Fruit fly (Drosophila melanogaster): ENCODE results near the gene gudu.

The gudu gene

DNA sequence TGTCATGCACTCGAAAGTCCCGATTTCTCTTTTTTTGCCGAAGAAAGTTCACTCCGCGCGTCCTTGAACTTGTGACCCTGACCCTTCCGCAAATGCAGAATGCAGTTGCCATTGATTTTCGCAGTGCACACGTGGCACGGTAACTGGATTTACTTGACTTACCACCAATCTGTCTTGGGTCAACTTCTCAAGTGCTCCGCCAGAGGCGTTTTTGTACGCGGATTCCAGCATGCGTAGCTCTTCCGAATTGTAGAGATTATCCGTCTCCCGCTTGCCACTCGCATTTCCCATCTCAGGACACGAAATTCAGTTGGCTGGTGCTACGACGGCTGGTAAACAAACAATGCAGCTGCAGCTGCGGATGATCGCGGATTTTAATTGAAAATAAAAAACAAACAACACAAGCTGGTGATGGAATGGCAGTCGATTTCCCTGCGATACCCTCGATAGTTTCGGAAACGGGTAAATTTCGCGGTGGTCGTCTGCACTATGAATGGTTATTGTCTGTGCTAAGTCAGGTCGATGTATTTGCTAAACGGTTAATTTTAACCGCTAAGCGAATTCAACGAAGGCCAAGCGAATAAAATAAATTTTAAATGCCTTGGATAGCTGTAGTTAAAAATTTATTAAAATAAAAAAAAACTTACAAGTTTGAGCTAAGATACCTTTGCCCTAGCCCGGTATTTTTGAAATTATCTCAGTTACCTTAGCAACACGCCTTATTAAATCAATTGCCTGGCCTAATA lies at the start of gene gudu, which contains the start of gene CG5149:
gudu (plus strand) TSS at position 696 of the 746 bp plus-strand sequence.
CG5149 (minus strand) TSS at position 441 of the 746 bp plus-strand sequence.
- TF ChIP-seq CG11762 (GFP tag; optimal IDR thresholded peaks at IDR 0.05; ENCODE audit: insufficient read depth), result no peak
- no peak for TF ChIP-seq Smox (GFP tag; optimal IDR thresholded peaks at IDR 0.05)
- peak; percentile 65 for TF ChIP-seq CG6163 (GFP tag; IDR thresholded peaks at IDR 0.05)
- peak; percentile 35 for TF ChIP-seq Sox14 (GFP tag; optimal IDR thresholded peaks at IDR 0.05)
- TF ChIP-seq CG31627 (GFP tag; optimal IDR thresholded peaks at IDR 0.05), result no peak
- TF ChIP-seq CG15336 (GFP tag; IDR thresholded peaks at IDR 0.05), result 0 out of 2 replicates have a peak, but pooled peaks have one; percentile 7
- no peak for TF ChIP-seq Hr38 (GFP tag; optimal IDR thresholded peaks at IDR 0.05)
- TF ChIP-seq Eip75B (GFP tag; optimal IDR thresholded peaks at IDR 0.05), result no peak
- TF ChIP-seq CG7368 (GFP tag; optimal IDR thresholded peaks at IDR 0.05), result no peak
- no peak for TF ChIP-seq Hr4 (GFP tag; optimal IDR thresholded peaks at IDR 0.05)
- TF ChIP-seq CG8319 (GFP tag; optimal IDR thresholded peaks at IDR 0.05), result no peak
- TF ChIP-seq CG3032 (tag; optimal IDR thresholded peaks at IDR 0.05), result peak; percentile 10
- TF ChIP-seq CG6808 (GFP tag; optimal IDR thresholded peaks at IDR 0.05), result no peak
- no peak for TF ChIP-seq CG11294 (GFP tag; IDR thresholded peaks at IDR 0.05)
- no peak for TF ChIP-seq CG34406 (GFP tag; optimal IDR thresholded peaks at IDR 0.05)
- TF ChIP-seq spab (GFP tag; optimal IDR thresholded peaks at IDR 0.05), result no peak
- no peak for TF ChIP-seq vri (GFP tag; optimal IDR thresholded peaks at IDR 0.05)
- TF ChIP-seq CG8632 (GFP tag; optimal IDR thresholded peaks at IDR 0.05), result no peak
- TF ChIP-seq topi (GFP tag; optimal IDR thresholded peaks at IDR 0.05), result peak; percentile 14
- no peak for TF ChIP-seq fd85E (GFP tag; optimal IDR thresholded peaks at IDR 0.05)
- TF ChIP-seq lz (GFP tag; optimal IDR thresholded peaks at IDR 0.05), result peak; percentile 4
- TF ChIP-seq CG10631 (GFP tag; optimal IDR thresholded peaks at IDR 0.05), result no peak
- no peak for TF ChIP-seq pdm3 (GFP tag; optimal IDR thresholded peaks at IDR 0.05)
- TF ChIP-seq cyc (GFP tag; optimal IDR thresholded peaks at IDR 0.05), result no peak
- peak; percentile 88 for TF ChIP-seq fkh (GFP tag; optimal IDR thresholded peaks at IDR 0.05)
- TF ChIP-seq Hr39 (GFP tag; optimal IDR thresholded peaks at IDR 0.05), result no peak
- TF ChIP-seq Blimp-1 (GFP tag; optimal IDR thresholded peaks at IDR 0.05), result no peak
- TF ChIP-seq salr (GFP tag; optimal IDR thresholded peaks at IDR 0.05), result no peak
- TF ChIP-seq net (GFP tag; optimal IDR thresholded peaks at IDR 0.05), result no peak
- TF ChIP-seq Eip93F (GFP tag; optimal IDR thresholded peaks at IDR 0.05), result no peak
- no peak for TF ChIP-seq CG11902 (GFP tag; optimal IDR thresholded peaks at IDR 0.05)
- TF ChIP-seq CG9139 (GFP tag; optimal IDR thresholded peaks at IDR 0.05), result no peak
- TF ChIP-seq CG16779 (tag; optimal IDR thresholded peaks at IDR 0.05), result no peak
- TF ChIP-seq Ets96B (tag; optimal IDR thresholded peaks at IDR 0.05), result no peak
- no peak for TF ChIP-seq CG1621 (tag; optimal IDR thresholded peaks at IDR 0.05)
- TF ChIP-seq dac (GFP tag; optimal IDR thresholded peaks at IDR 0.05), result no peak
- no peak for TF ChIP-seq fd59A (GFP tag; optimal IDR thresholded peaks at IDR 0.05)
- no peak for TF ChIP-seq Sox15 (GFP tag; optimal IDR thresholded peaks at IDR 0.05)
- TF ChIP-seq CG3919 (GFP tag; optimal IDR thresholded peaks at IDR 0.05), result no peak
- TF ChIP-seq eg (GFP tag; IDR thresholded peaks at IDR 0.05), result no peak
- no peak for TF ChIP-seq achi (GFP tag; optimal IDR thresholded peaks at IDR 0.05)
- TF ChIP-seq CG6276 (GFP tag; optimal IDR thresholded peaks at IDR 0.05), result no peak
- TF ChIP-seq esn (GFP tag; optimal IDR thresholded peaks at IDR 0.05), result no peak
- TF ChIP-seq OdsH (GFP tag; optimal IDR thresholded peaks at IDR 0.05), result no peak
- no peak for TF ChIP-seq Met (GFP tag; optimal IDR thresholded peaks at IDR 0.05)
- TF ChIP-seq CG32006 (GFP tag; optimal IDR thresholded peaks at IDR 0.05), result no peak
- TF ChIP-seq CG4318 (GFP tag; optimal IDR thresholded peaks at IDR 0.05), result no peak
- peak; percentile 75 for TF ChIP-seq svp (GFP tag)
- TF ChIP-seq CG10669 (GFP tag; optimal IDR thresholded peaks at IDR 0.05), result no peak
- TF ChIP-seq ss (GFP tag; optimal IDR thresholded peaks at IDR 0.05), result no peak
- no peak for TF ChIP-seq CG6854 (GFP tag; optimal IDR thresholded peaks at IDR 0.05)
- TF ChIP-seq acj6 (GFP tag; optimal IDR thresholded peaks at IDR 0.05), result no peak

Measured in whole organism, prepupa.